Worm (Caenorhabditis elegans) whole organism, L4 larva: Measurements from ENCODE around the gene VZK822L.2.

ENCODE experiments used
- F26F4.8 ChIP-seq: fragments of 200-800 bp; sonication (Bioruptor generic); conservative IDR thresholded peaks from 2 replicates; pipeline ENCODE4 v1.3.6; 2022; ENCODE audit warnings: missing genetic modification characterization, missing compliant biosample characterization
- F37D6.2 ChIP-seq: sonication (generic microtip); optimal IDR thresholded peaks from 2 replicates; lab custom pipeline; 2016; ENCODE audit warnings: mild to moderate bottlenecking, missing genetic modification characterization, missing compliant biosample characterization
- F44E2.7 ChIP-seq: fragments of 200-800 bp; sonication (Bioruptor generic); IDR thresholded peaks from 2 replicates; pipeline ENCODE4 v2.1.2; 2022; ENCODE audit warnings: missing genetic modification characterization, missing compliant biosample characterization
- T20F7.1 ChIP-seq: fragments of 200-800 bp; sonication (Bioruptor generic); optimal IDR thresholded peaks from 2 replicates; lab custom pipeline; 2018; ENCODE audit warnings: mild to moderate bottlenecking, missing genetic modification characterization, missing compliant biosample characterization
- ZK337.2 ChIP-seq: fragments of 200-800 bp; sonication (Bioruptor generic); IDR thresholded peaks from 2 replicates; pipeline ENCODE4 v1.3.6; 2022; ENCODE audit warnings: missing genetic modification reagents, missing genetic modification characterization, missing compliant biosample characterization
- ZK546.5 ChIP-seq, 2 experiments: sonication (generic microtip); optimal IDR thresholded peaks; 2 replicates each; lab custom pipeline; 2017; ENCODE audit warnings: missing biosample characterization in 2 of 2, missing genetic modification characterization in 2 of 2
- aly-2 ChIP-seq: sonication (generic microtip); optimal IDR thresholded peaks from 2 replicates; lab custom pipeline; 2018; ENCODE audit warnings: missing biosample characterization, missing genetic modification characterization
- ama-1 ChIP-seq: fragments of 150-350 bp; optimal IDR thresholded peaks from 2 replicates; lab custom pipeline; 2014; ENCODE audit warnings: inconsistent platforms, mixed read lengths
- arid-1 ChIP-seq: fragments of 200-800 bp; sonication (Bioruptor generic); conservative IDR thresholded peaks from 2 replicates; pipeline ENCODE4 v1.3.6; 2022; ENCODE audit warnings: missing genetic modification reagents, missing genetic modification characterization, missing compliant biosample characterization
- ceh-32 ChIP-seq: sonication (generic microtip); optimal IDR thresholded peaks from 2 replicates; lab custom pipeline; 2016; ENCODE audit warnings: mild to moderate bottlenecking, missing genetic modification characterization, missing compliant biosample characterization; ENCODE audit not compliant: poor library complexity
- ceh-62 ChIP-seq: sonication (generic microtip); optimal IDR thresholded peaks from 2 replicates; lab custom pipeline; 2017; ENCODE audit warnings: missing biosample characterization, missing genetic modification characterization
- daf-8 ChIP-seq: fragments of 200-800 bp; sonication (Bioruptor generic); IDR thresholded peaks from 2 replicates; pipeline ENCODE4 v1.3.6; 2022; ENCODE audit warnings: missing genetic modification characterization, missing compliant biosample characterization
- fkh-10 ChIP-seq: fragments of 150-350 bp; optimal IDR thresholded peaks from 2 replicates; lab custom pipeline; 2014; ENCODE audit warnings: missing biosample characterization, missing genetic modification reagents, missing genetic modification characterization
- gei-8 ChIP-seq: fragments of 200-800 bp; sonication (Bioruptor generic); optimal IDR thresholded peaks from 2 replicates; lab custom pipeline; 2018; ENCODE audit warnings: mild to moderate bottlenecking, missing genetic modification characterization, missing compliant biosample characterization
- hlh-30 ChIP-seq: sonication (generic microtip); optimal IDR thresholded peaks from 2 replicates; lab custom pipeline; 2017; ENCODE audit warnings: antibody characterized with exemption, mild to moderate bottlenecking, missing genetic modification characterization, missing compliant biosample characterization; ENCODE audit not compliant: insufficient read depth
- hmg-1.1 ChIP-seq: fragments of 200-800 bp; sonication (Bioruptor generic); IDR thresholded peaks from 2 replicates; pipeline ENCODE4 v1.3.6; 2022; ENCODE audit warnings: missing genetic modification reagents, missing genetic modification characterization, missing compliant biosample characterization
- lim-7 ChIP-seq: fragments of 200-800 bp; sonication (Bioruptor generic); IDR thresholded peaks from 2 replicates; pipeline ENCODE4 v1.3.6; 2022; ENCODE audit warnings: missing genetic modification characterization, missing compliant biosample characterization
- lin-13 ChIP-seq: fragments of 150-350 bp; optimal IDR thresholded peaks from 2 replicates; lab custom pipeline; 2014; ENCODE audit warnings: missing biosample characterization, missing genetic modification reagents, missing genetic modification characterization
- lin-15B ChIP-seq: fragments of 150-350 bp; sonication (generic microtip); optimal IDR thresholded peaks from 3 replicates; lab custom pipeline; 2014; ENCODE audit warnings: missing biosample characterization, missing genetic modification characterization
- lin-29 ChIP-seq: fragments of 200-800 bp; sonication (Bioruptor generic); IDR thresholded peaks from 2 replicates; pipeline ENCODE4 v1.3.6; 2022; ENCODE audit warnings: missing genetic modification reagents, missing genetic modification characterization, missing compliant biosample characterization
- mdl-1 ChIP-seq, 2 experiments: fragments of 150-350 bp in 1 of 2; sonication (generic microtip) in 1 of 2; optimal IDR thresholded peaks; 2 replicates each; lab custom pipeline; 2014 to 2017; ENCODE audit warnings: missing biosample characterization in 2 of 2, missing genetic modification characterization in 2 of 2
- mep-1 ChIP-seq: fragments of 150-350 bp; sonication (generic microtip); optimal IDR thresholded peaks from 3 replicates; lab custom pipeline; 2014; ENCODE audit warnings: missing biosample characterization, missing genetic modification characterization
- nhr-10 ChIP-seq: fragments of 150-350 bp; optimal IDR thresholded peaks from 2 replicates; lab custom pipeline; 2014; ENCODE audit warnings: missing biosample characterization, missing genetic modification characterization
- nhr-25 ChIP-seq: sonication (generic microtip); optimal IDR thresholded peaks from 2 replicates; lab custom pipeline; 2017; ENCODE audit warnings: missing genetic modification characterization, mild to moderate bottlenecking, missing compliant biosample characterization, antibody characterized with exemption, moderate library complexity, borderline replicate concordance; ENCODE audit not compliant: insufficient read depth
- nhr-28 ChIP-seq: fragments of 150-350 bp; optimal IDR thresholded peaks from 2 replicates; lab custom pipeline; 2014; ENCODE audit warnings: missing biosample characterization, missing genetic modification characterization
- nhr-41 ChIP-seq: fragments of 200-800 bp; sonication (Bioruptor generic); IDR thresholded peaks from 2 replicates; pipeline ENCODE4 v1.3.6; 2022; ENCODE audit warnings: missing genetic modification reagents, missing genetic modification characterization, missing compliant biosample characterization
- pha-4 ChIP-seq, 2 experiments: fragments of 150-350 bp in 1 of 2; fragments of 200-800 bp in 1 of 2; sonication (Bioruptor generic) in 1 of 2; IDR thresholded peaks in 1 of 2; optimal IDR thresholded peaks in 1 of 2; 2 replicates each; pipeline versions ENCODE4 v1.3.6 to Lab custom; 2014 to 2022; ENCODE audit warnings: missing genetic modification characterization in 2 of 2, missing genetic modification reagents in 2 of 2, missing biosample characterization in 1 of 2, missing compliant biosample characterization in 1 of 2
- pqm-1 ChIP-seq: sonication (generic microtip); optimal IDR thresholded peaks from 2 replicates; lab custom pipeline; 2017; ENCODE audit warnings: missing biosample characterization, missing genetic modification characterization
- rbr-2 ChIP-seq: sonication (generic microtip); optimal IDR thresholded peaks from 2 replicates; lab custom pipeline; 2016; ENCODE audit warnings: missing genotype, missing genetic modification characterization, missing compliant biosample characterization
- sdz-12 ChIP-seq: fragments of 200-800 bp; sonication (Bioruptor generic); optimal IDR thresholded peaks from 2 replicates; lab custom pipeline; 2018; ENCODE audit warnings: mild to moderate bottlenecking, missing genetic modification characterization, missing compliant biosample characterization
- unc-62 ChIP-seq, 3 experiments: fragments of 150-350 bp in 1 of 3; sonication (generic microtip); optimal IDR thresholded peaks in 2 of 3; peaks in 1 of 3; 1 replicate in 1 of 3; 2 replicates in 2 of 3; lab custom pipeline; 2014 to 2017; ENCODE audit warnings: missing biosample characterization in 3 of 3, missing genetic modification characterization in 3 of 3, missing genetic modification reagents in 3 of 3, missing genotype in 1 of 3
- zip-2 ChIP-seq: fragments of 150-350 bp; optimal IDR thresholded peaks from 2 replicates; lab custom pipeline; 2014; ENCODE audit warnings: missing biosample characterization, missing genetic modification characterization
- ztf-7 ChIP-seq: fragments of 150-350 bp; optimal IDR thresholded peaks from 2 replicates; lab custom pipeline; 2014; ENCODE audit warnings: missing biosample characterization, missing genetic modification characterization

VZK822L.2 gene

DNA sequence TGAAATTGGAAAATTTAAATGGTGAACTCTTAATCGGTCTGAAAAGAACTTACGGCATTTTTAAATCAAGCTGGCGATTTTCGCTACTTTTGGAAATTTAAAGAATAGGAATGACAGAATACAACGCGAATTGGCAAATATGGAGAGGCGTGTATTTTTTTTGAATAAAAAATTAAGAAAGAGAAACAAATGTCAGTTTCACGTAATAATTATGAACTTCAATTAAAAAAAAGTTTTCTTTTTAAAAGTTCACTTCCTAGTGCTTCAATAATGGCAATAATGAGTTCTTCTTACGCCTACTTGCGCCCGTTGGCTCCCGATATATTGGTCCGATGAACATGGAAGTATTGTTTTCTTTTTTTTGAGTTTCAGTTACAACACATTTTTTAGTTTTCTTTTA lies 34.1 kb upstream of the VZK822L.2 start, which contains the start of gene pph-2:
pph-2 (minus strand) TSS at position 101 of the 400 bp plus-strand sequence.
- no peak for TF ChIP-seq pqm-1 (tag; lab: Kevin White, UChicago)
- no peak for TF ChIP-seq ceh-62 (tag; lab: Kevin White, UChicago)

DNA sequence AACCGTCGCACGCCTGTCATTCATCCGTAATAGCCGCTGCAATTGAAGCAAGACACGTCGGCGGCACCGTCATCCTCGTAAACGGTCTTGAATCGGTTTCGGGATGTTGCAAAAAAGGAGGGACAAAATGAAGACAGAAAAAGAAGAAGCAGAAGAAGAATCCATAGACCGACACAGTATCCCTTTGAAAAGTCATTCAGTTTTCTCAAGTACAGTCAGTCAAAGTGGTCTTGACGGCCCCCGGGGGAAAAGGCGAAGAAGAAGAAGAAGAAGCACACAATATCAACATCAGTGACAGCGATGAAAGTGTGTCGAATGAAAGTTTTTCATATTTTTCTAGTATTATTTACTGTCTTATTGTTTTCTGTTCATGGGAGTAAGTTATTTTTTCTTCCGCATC lies 33.6 kb upstream of the VZK822L.2 start, which contains the start of gene cutl-27:
cutl-27 (plus strand) TSS at position 301 of the 400 bp plus-strand sequence.
- TF ChIP-seq lin-29 (GFP tag; lab: Robert Waterston, UW), result no peak
- no peak for TF ChIP-seq rbr-2 (tag; lab: Kevin White, UChicago)
- TF ChIP-seq unc-62 (GFP tag; optimal IDR thresholded peaks at IDR 0.05 in 1 of 2; lab: Kevin White, UChicago), result peak in 1 of 2 experiments; percentile 88
- no peak for TF ChIP-seq unc-62 (tag; optimal IDR thresholded peaks at IDR 0.05; lab: Kevin White, UChicago)
- TF ChIP-seq ceh-62 (tag; lab: Kevin White, UChicago), result no peak
- TF ChIP-seq hlh-30 (tag; lab: Kevin White, UChicago), result no peak
- no peak for TF ChIP-seq T20F7.1 (GFP tag; lab: Kevin White, UChicago)
- no peak for TF ChIP-seq ama-1 (lab: Kevin White, UChicago)

DNA sequence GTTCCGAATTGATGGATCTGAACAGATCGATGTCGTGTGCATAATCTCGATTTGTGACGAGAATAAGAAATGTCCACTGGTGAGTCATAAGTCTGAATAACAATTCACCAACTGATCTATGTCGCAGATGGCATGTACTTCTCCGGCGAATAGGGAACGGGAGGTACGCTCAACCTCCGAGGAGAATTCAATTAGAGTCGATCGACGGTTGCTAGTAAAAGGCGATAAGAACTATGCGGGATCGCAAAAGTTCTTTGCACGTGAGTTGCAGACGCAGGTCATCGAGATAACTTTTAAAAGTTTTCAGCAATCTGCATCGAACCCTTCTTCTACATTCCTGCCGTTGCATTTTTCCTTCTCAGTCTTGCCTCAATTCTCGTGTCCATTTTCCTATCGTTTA lies 29.3 kb upstream of the VZK822L.2 start:
- TF ChIP-seq ztf-7 (tag; lab: Kevin White, UChicago) (no peak), ama-1 (lab: Kevin White, UChicago) (no peak), nhr-10 (tag; lab: Kevin White, UChicago) (no peak), nhr-41 (GFP tag; lab: Robert Waterston, UW) (no peak), gei-8 (GFP tag; lab: Kevin White, UChicago) (no peak), hmg-1.1 (GFP tag; lab: Robert Waterston, UW) (no peak), ceh-32 (no peak), arid-1 (GFP tag; lab: Robert Waterston, UW) (no peak), unc-62 (GFP tag; optimal IDR thresholded peaks at IDR 0.05 in 1 of 2; lab: Kevin White, UChicago) (no peak), unc-62 (tag; optimal IDR thresholded peaks at IDR 0.05; lab: Kevin White, UChicago) (no peak), lin-13 (GFP tag; lab: Kevin White, UChicago) (no peak), sdz-12 (GFP tag; lab: Kevin White, UChicago) (no peak), fkh-10 (no peak), F26F4.8 (no peak)

DNA sequence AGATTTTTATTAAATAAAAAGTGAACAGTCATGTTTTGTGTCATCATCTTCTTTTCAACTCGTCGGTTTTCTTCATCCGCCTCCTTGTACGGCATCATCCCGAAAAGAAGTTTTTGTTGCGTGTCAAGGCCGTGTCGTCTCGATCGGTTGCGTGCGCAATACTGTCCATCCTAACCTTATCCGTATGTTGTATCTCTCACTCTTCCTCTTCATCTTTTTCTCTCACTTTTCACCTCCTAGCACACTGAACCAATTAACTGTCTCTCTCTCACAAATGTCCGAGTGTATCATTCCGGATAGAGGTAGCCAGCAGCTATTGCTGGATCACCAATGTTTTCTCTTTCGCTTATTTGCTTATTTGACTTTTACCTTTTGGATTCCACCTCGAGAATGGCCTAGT lies 28.3 kb upstream of the VZK822L.2 start:
- TF ChIP-seq mep-1 (tag; lab: Kevin White, UChicago), result no peak
- peak; percentile 43 for TF ChIP-seq nhr-25 (tag; lab: Kevin White, UChicago)
- peak in 1 of 2 experiments; percentile 10 for TF ChIP-seq mdl-1 (tag; optimal IDR thresholded peaks at IDR 0.05; lab: Kevin White, UChicago)
- TF ChIP-seq zip-2 (tag; lab: Kevin White, UChicago), result no peak
- no peak for TF ChIP-seq F44E2.7 (GFP tag; lab: Robert Waterston, UW)
- peak; percentile 63 for TF ChIP-seq nhr-28
- no peak for TF ChIP-seq ZK337.2
- no peak for TF ChIP-seq F37D6.2 (tag; lab: Kevin White, UChicago)
- no peak for TF ChIP-seq ztf-7 (tag; lab: Kevin White, UChicago)
- no peak for TF ChIP-seq lim-7
- no peak for TF ChIP-seq lin-15B
- no peak for TF ChIP-seq pha-4 (GFP tag; IDR thresholded peaks at IDR 0.05; lab: Robert Waterston, UW)
- no peak for TF ChIP-seq pha-4 (tag; optimal IDR thresholded peaks at IDR 0.05; lab: Kevin White, UChicago)
- TF ChIP-seq ZK546.5 (tag; optimal IDR thresholded peaks at IDR 0.05; lab: Kevin White, UChicago), result no peak
- no peak for TF ChIP-seq gei-8 (GFP tag; lab: Kevin White, UChicago)
- TF ChIP-seq daf-8 (GFP tag; lab: Robert Waterston, UW), result no peak
- TF ChIP-seq aly-2 (tag; lab: Kevin White, UChicago), result no peak
